Worm (Caenorhabditis elegans): Measurements from ENCODE around the gene srd-20.

srd-20 gene

ce11 chrV:6100492-6101004, 45.2 kb downstream of the srd-20 start, which contains the start of gene crt-1 (continued):
- no peak for TF ChIP-seq hlh-8 (tag; optimal IDR thresholded peaks at IDR 0.05)

ce11 chrV:6101243-6101898, 46.0 kb downstream of the srd-20 start:
- no peak for TF ChIP-seq dmd-4 (tag; optimal IDR thresholded peaks at IDR 0.05; ENCODE audit: borderline replicate concordance)
- no peak for TF ChIP-seq ceh-6 (GFP tag; optimal IDR thresholded peaks at IDR 0.05)
- no peak for TF ChIP-seq hlh-8 (tag; optimal IDR thresholded peaks at IDR 0.05)
- peak; percentile 10 for TF ChIP-seq pax-1 (tag; optimal IDR thresholded peaks at IDR 0.05)
- no peak for TF ChIP-seq ceh-2 (tag; optimal IDR thresholded peaks at IDR 0.05)
- no peak for TF ChIP-seq ztf-16 (tag; optimal IDR thresholded peaks at IDR 0.05)
- TF ChIP-seq unc-3 (GFP tag; conservative IDR thresholded peaks at IDR 0.05): no peak
- TF ChIP-seq unc-3 (tag; optimal IDR thresholded peaks at IDR 0.05): no peak

DNA sequence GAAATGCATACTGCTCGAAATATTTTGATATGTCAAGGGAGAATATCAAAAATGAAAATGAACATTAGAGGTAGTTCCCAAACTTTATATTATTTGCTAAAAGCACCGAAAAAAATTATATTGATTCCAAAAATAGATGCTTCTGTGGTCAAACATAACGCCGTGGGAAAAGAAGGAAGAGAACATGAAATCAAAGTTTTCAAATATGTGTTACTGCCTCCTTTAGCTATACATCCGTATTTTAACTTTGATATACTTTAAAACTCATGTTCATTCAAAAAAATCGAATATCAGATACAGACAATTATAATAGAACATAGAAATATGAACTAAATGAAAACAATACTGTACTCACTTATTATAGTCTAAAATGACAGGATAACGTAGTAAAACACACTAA, 48.0 kb downstream of the srd-20 start, which contains the start of gene Y38A10A.11:
TSS of gene Y38A10A.11 (minus strand) at position 101 of the 400 bp plus-strand sequence.
- no peak for TF ChIP-seq eyg-1 (tag; optimal IDR thresholded peaks at IDR 0.05)
- TF ChIP-seq pha-4 (tag; optimal IDR thresholded peaks at IDR 0.05): no peak
- no peak for TF ChIP-seq tbx-7 (tag; optimal IDR thresholded peaks at IDR 0.05)
- TF ChIP-seq ceh-30 (tag; optimal IDR thresholded peaks at IDR 0.05): no peak
- TF ChIP-seq sox-4 (tag; optimal IDR thresholded peaks at IDR 0.05): no peak
- TF ChIP-seq ceh-14 (tag; optimal IDR thresholded peaks at IDR 0.05): no peak
- TF ChIP-seq zip-5 (tag; optimal IDR thresholded peaks at IDR 0.05): no peak
- TF ChIP-seq sdc-2 (tag; optimal IDR thresholded peaks at IDR 0.05): no peak

- TF ChIP-seq ceh-31 (tag; optimal IDR thresholded peaks at IDR 0.05) (peak; percentile 14), ceh-45 (GFP tag; IDR thresholded peaks at IDR 0.05) (no peak), Y22D7AL.16 (tag; optimal IDR thresholded peaks at IDR 0.05) (no peak), nfya-1 (tag; optimal IDR thresholded peaks at IDR 0.05) (peak; percentile 32), T23F11.4 (GFP tag; optimal IDR thresholded peaks at IDR 0.05) (peak; percentile 42), ref-2 (tag; optimal IDR thresholded peaks at IDR 0.05) (peak; percentile 74), unc-55 (GFP tag; optimal IDR thresholded peaks at IDR 0.05) (no peak), syd-9 (tag; optimal IDR thresholded peaks at IDR 0.05) (no peak), eyg-1 (tag; optimal IDR thresholded peaks at IDR 0.05) (no peak), npax-4 (tag; optimal IDR thresholded peaks at IDR 0.05) (no peak), ceh-18 (tag; optimal IDR thresholded peaks at IDR 0.05) (no peak), hlh-8 (tag; optimal IDR thresholded peaks at IDR 0.05) (no peak), ceh-34 (tag; optimal IDR thresholded peaks at IDR 0.05) (no peak), hlh-15 (tag; optimal IDR thresholded peaks at IDR 0.05) (no peak), unc-3 (GFP tag; conservative IDR thresholded peaks at IDR 0.05) (no peak), unc-3 (tag; optimal IDR thresholded peaks at IDR 0.05) (no peak), elt-2 (tag; optimal IDR thresholded peaks at IDR 0.05) (no peak), tbx-2 (tag; optimal IDR thresholded peaks at IDR 0.05) (peak; percentile 3), unc-86 (tag; optimal IDR thresholded peaks at IDR 0.05) (no peak), ahr-1 (tag; optimal IDR thresholded peaks at IDR 0.05) (no peak), elt-4 (tag; optimal IDR thresholded peaks at IDR 0.05) (no peak), ceh-24 (tag; optimal IDR thresholded peaks at IDR 0.05) (no peak)
These were observed 50.0 kb downstream of the srd-20 start, which contains the start of gene atf-8 for ce11 chrV:6105374-6105773. Gene atf-8, plus strand, starts transcription at chrV:6105607.

Data from whole organism, late embryonic.